Worm (Caenorhabditis elegans) whole organism, mixed stage, embryonic: Measurements from ENCODE around the gene F28B1.9.

Source experiments
- blmp-1 ChIP-seq: fragments of 150-350 bp; optimal IDR thresholded peaks from 2 replicates; lab custom pipeline; 2014; ENCODE audit warnings: missing biosample characterization, missing genetic modification characterization
- ceh-43 ChIP-seq: fragments of 200-800 bp; sonication (Bioruptor generic); optimal IDR thresholded peaks from 2 replicates; lab custom pipeline; 2018; ENCODE audit warnings: mild to moderate bottlenecking, missing genetic modification characterization, moderate library complexity, missing compliant biosample characterization
- ceh-83 ChIP-seq: fragments of 200-800 bp; sonication (Bioruptor generic); optimal IDR thresholded peaks from 2 replicates; lab custom pipeline; 2018; ENCODE audit warnings: mild to moderate bottlenecking, missing genetic modification characterization, missing compliant biosample characterization
- cnd-1 ChIP-seq: fragments of 200-800 bp; sonication (Bioruptor generic); optimal IDR thresholded peaks from 2 replicates; lab custom pipeline; 2018; ENCODE audit warnings: mild to moderate bottlenecking, missing genetic modification characterization, missing compliant biosample characterization
- elt-1 ChIP-seq: sonication (generic microtip); optimal IDR thresholded peaks from 2 replicates; lab custom pipeline; 2017; ENCODE audit warnings: missing genetic modification characterization, mild to moderate bottlenecking, missing compliant biosample characterization, antibody characterized with exemption, moderate library complexity, borderline replicate concordance; ENCODE audit not compliant: insufficient read depth
- lin-13 ChIP-seq: fragments of 150-350 bp; optimal IDR thresholded peaks from 2 replicates; lab custom pipeline; 2014; ENCODE audit warnings: missing biosample characterization, missing genetic modification characterization
- mab-5 ChIP-seq: fragments of 150-350 bp; optimal IDR thresholded peaks from 2 replicates; lab custom pipeline; 2014; ENCODE audit warnings: missing biosample characterization, missing genetic modification characterization
- nhr-76 ChIP-seq: sonication (generic microtip); optimal IDR thresholded peaks from 2 replicates; lab custom pipeline; 2017; ENCODE audit warnings: missing biosample characterization, missing genetic modification characterization
- pha-4 ChIP-seq: fragments of 150-350 bp; optimal IDR thresholded peaks from 2 replicates; lab custom pipeline; 2018; ENCODE audit warnings: missing biosample characterization, missing genetic modification reagents, missing genetic modification characterization
- snpc-4 ChIP-seq: fragments of 150-350 bp; optimal IDR thresholded peaks from 2 replicates; lab custom pipeline; 2014; ENCODE audit warnings: missing biosample characterization, missing genetic modification characterization
- unc-62 ChIP-seq: fragments of 150-350 bp; optimal IDR thresholded peaks from 2 replicates; lab custom pipeline; 2014; ENCODE audit warnings: missing biosample characterization, missing genetic modification reagents, missing genetic modification characterization
- ztf-11 ChIP-seq: fragments of 150-350 bp; optimal IDR thresholded peaks from 2 replicates; lab custom pipeline; 2014; ENCODE audit warnings: missing biosample characterization, missing genetic modification characterization

DNA sequence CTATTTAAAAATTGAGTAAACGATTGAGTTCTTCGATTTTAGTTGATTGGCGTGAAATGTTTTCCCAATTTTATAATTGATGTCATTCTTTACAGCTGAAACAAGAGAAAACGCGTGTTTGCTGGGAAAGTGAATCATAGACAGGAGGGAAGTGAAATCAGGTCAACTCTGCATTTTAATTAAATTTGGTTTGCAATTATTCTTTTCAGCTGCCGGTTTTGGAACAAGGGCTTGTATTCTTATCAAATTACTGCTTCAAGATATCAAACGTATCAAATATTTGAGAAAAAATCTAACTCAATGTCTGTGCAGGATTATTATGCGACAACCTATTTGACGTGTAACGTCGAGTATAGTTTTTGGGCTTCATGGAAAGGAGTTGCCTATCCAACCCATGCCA lies 44.9 kb upstream of the F28B1.9 start, which contains the start of gene srh-97:
- TF ChIP-seq lin-13 (tag; lab: Kevin White, UChicago): no peak
- no peak for TF ChIP-seq ztf-11
- no peak for TF ChIP-seq ceh-83 (GFP tag; lab: Kevin White, UChicago)
- no peak for TF ChIP-seq mab-5 (tag; lab: Kevin White, UChicago)
- no peak for TF ChIP-seq nhr-76 (tag; lab: Kevin White, UChicago)
- no peak for TF ChIP-seq cnd-1 (tag; lab: Kevin White, UChicago)
- TF ChIP-seq blmp-1 (tag; lab: Kevin White, UChicago): no peak
- TF ChIP-seq elt-1 (tag; lab: Kevin White, UChicago): no peak
- TF ChIP-seq unc-62: no peak
- TF ChIP-seq ceh-43 (GFP tag; lab: Kevin White, UChicago): no peak
- no peak for TF ChIP-seq snpc-4 (tag; lab: Kevin White, UChicago)
- no peak for TF ChIP-seq pha-4 (tag; lab: Kevin White, UChicago)
